Worm (Caenorhabditis elegans): Measurements from ENCODE around the gene clec-242.
A peak's percentile ranks its signal among the peaks of the same experiment; 100 is the strongest.

- TF ChIP-seq T22C8.4 (GFP tag; IDR thresholded peaks at IDR 0.05) (0 out of 2 replicates have a peak, but pooled peaks have one; percentile 9), flt-1 (GFP tag; IDR thresholded peaks at IDR 0.05) (no peak), klf-2 (GFP tag; conservative IDR thresholded peaks at IDR 0.05) (no peak), med-1 (GFP tag; optimal IDR thresholded peaks at IDR 0.05; ENCODE audit: insufficient read depth) (no peak), ztf-29 (GFP tag; IDR thresholded peaks at IDR 0.05) (no peak), ztf-23 (GFP tag; IDR thresholded peaks at IDR 0.05) (no peak), cog-1 (tag; optimal IDR thresholded peaks at IDR 0.05) (no peak), ref-1 (GFP tag; conservative IDR thresholded peaks at IDR 0.05) (no peak), tab-1 (GFP tag; IDR thresholded peaks at IDR 0.05) (no peak)
Measured at ce11 chrV:17251364-17251961, 6.2 kb upstream of the clec-242 start, which contains the start of gene Y61B8A.6.
